Fruit fly (Drosophila melanogaster) whole organism, embryonic: ENCODE results near the gene Ice2.

Experiments
- Atf-2 ChIP-seq: fragments of 200-800 bp; sonication (Bioruptor generic); optimal IDR thresholded peaks from 2 replicates; lab custom pipeline; 2016; ENCODE audit warnings: missing biosample characterization, missing genetic modification characterization
- Awh ChIP-seq: fragments of 200-800 bp; sonication (Bioruptor generic); IDR thresholded peaks from 2 replicates; pipeline ENCODE4, ENCODE4 v1.3.6; 2022; ENCODE audit warnings: missing biosample characterization, missing genetic modification characterization
- BEAF-32 ChIP-seq: fragments of 200-800 bp; sonication (Bioruptor generic); optimal IDR thresholded peaks from 3 replicates; lab custom pipeline; 2017; ENCODE audit warnings: missing biosample characterization, missing genetic modification characterization, mild to moderate bottlenecking, moderate library complexity, missing genetic modification reagents
- CG10959 ChIP-seq: fragments of 200-800 bp; sonication (Bioruptor generic); IDR thresholded peaks from 2 replicates; pipeline ENCODE4 v1.3.6; 2022; ENCODE audit warnings: missing biosample characterization, missing genetic modification characterization
- CG11093 ChIP-seq: fragments of 200-800 bp; sonication (Bioruptor generic); IDR thresholded peaks from 3 replicates; pipeline ENCODE4 v1.3.6; 2022; ENCODE audit warnings: missing biosample characterization, missing genetic modification characterization
- CG11456 ChIP-seq: fragments of 200-800 bp; sonication (Bioruptor generic); IDR thresholded peaks from 3 replicates; pipeline ENCODE4 v1.3.6; 2022; ENCODE audit warnings: missing biosample characterization, missing genetic modification characterization
- CG11504 ChIP-seq: fragments of 200-800 bp; sonication (Bioruptor generic); optimal IDR thresholded peaks from 3 replicates; lab custom pipeline; 2019; ENCODE audit warnings: missing biosample characterization, mild to moderate bottlenecking, missing genetic modification characterization, moderate library complexity
- CG12155 ChIP-seq: fragments of 200-800 bp; sonication (Bioruptor generic); optimal IDR thresholded peaks from 3 replicates; lab custom pipeline; 2016; ENCODE audit warnings: missing biosample characterization, missing genetic modification characterization
- CG12219 ChIP-seq: fragments of 200-800 bp; sonication (Bioruptor generic); optimal IDR thresholded peaks from 3 replicates; lab custom pipeline; 2018; ENCODE audit warnings: missing biosample characterization, mild to moderate bottlenecking, missing genetic modification characterization
- CG13287 ChIP-seq: fragments of 200-800 bp; sonication (Bioruptor generic); IDR thresholded peaks from 2 replicates; pipeline ENCODE4 v1.3.6; 2022; ENCODE audit warnings: missing biosample characterization, missing genetic modification characterization; ENCODE audit not compliant: partially characterized antibody
- CG14710 ChIP-seq: fragments of 200-800 bp; sonication (Bioruptor generic); optimal IDR thresholded peaks from 3 replicates; lab custom pipeline; 2019; ENCODE audit warnings: missing biosample characterization, mild to moderate bottlenecking, missing genetic modification characterization, moderate library complexity
- CG15073 ChIP-seq: fragments of 200-800 bp; sonication (Bioruptor generic); optimal IDR thresholded peaks from 2 replicates; lab custom pipeline; 2016; ENCODE audit warnings: missing biosample characterization, missing genetic modification characterization
- CG16863 ChIP-seq: fragments of 200-800 bp; sonication (Bioruptor generic); optimal IDR thresholded peaks from 3 replicates; lab custom pipeline; 2016; ENCODE audit warnings: missing biosample characterization, missing genetic modification characterization
- CG17568 ChIP-seq: fragments of 200-800 bp; sonication (Bioruptor generic); optimal IDR thresholded peaks from 2 replicates; lab custom pipeline; 2018; ENCODE audit warnings: missing biosample characterization, mild to moderate bottlenecking, missing genetic modification characterization, moderate library complexity
- CG18764 ChIP-seq: fragments of 200-800 bp; sonication (Bioruptor generic); optimal IDR thresholded peaks from 3 replicates; lab custom pipeline; 2016; ENCODE audit warnings: missing biosample characterization, missing genetic modification characterization
- CG3847 ChIP-seq: fragments of 200-800 bp; sonication (Bioruptor generic); IDR thresholded peaks from 2 replicates; pipeline ENCODE4 v1.3.6; 2022; ENCODE audit warnings: missing biosample characterization, missing genetic modification characterization
- CG7839 ChIP-seq: fragments of 200-800 bp; sonication (Bioruptor generic); optimal IDR thresholded peaks from 3 replicates; lab custom pipeline; 2018; ENCODE audit warnings: missing biosample characterization, mild to moderate bottlenecking, missing genetic modification characterization, moderate library complexity
- CG8089 ChIP-seq: fragments of 200-800 bp; sonication (Bioruptor generic); optimal IDR thresholded peaks from 3 replicates; lab custom pipeline; 2016; ENCODE audit warnings: missing biosample characterization, missing genetic modification characterization
- CG9797 ChIP-seq: fragments of 200-800 bp; sonication (Bioruptor generic); optimal IDR thresholded peaks from 3 replicates; lab custom pipeline; 2018; ENCODE audit warnings: missing biosample characterization, mild to moderate bottlenecking, missing genetic modification characterization
- D ChIP-seq, 2 experiments: fragments of 200-800 bp in 1 of 2; fragments of >200 bp in 1 of 2; sonication (Bioruptor generic) in 1 of 2; optimal IDR thresholded peaks; 2 replicates in 1 of 2; 3 replicates in 1 of 2; lab custom pipeline; 2017; ENCODE audit warnings: mild to moderate bottlenecking in 1 of 2, missing biosample characterization in 1 of 2, missing genetic modification characterization in 1 of 2, missing genetic modification reagents in 1 of 2
- Doc3 ChIP-seq: fragments of 200-800 bp; sonication (Bioruptor generic); IDR thresholded peaks from 3 replicates; pipeline ENCODE4 v1.3.6; 2022; ENCODE audit warnings: missing biosample characterization, missing genetic modification characterization; ENCODE audit not compliant: partially characterized antibody
- Dp ChIP-seq: fragments of 200-800 bp; sonication (Bioruptor generic); optimal IDR thresholded peaks from 2 replicates; lab custom pipeline; 2018; ENCODE audit warnings: missing biosample characterization, mild to moderate bottlenecking, missing genetic modification characterization, moderate library complexity
- Dref ChIP-seq: fragments of 200-800 bp; sonication (Bioruptor generic); IDR thresholded peaks from 2 replicates; pipeline ENCODE4 v1.3.6; 2022; ENCODE audit warnings: missing biosample characterization, missing genetic modification characterization
- Ets65A ChIP-seq: fragments of 200-800 bp; sonication (Bioruptor generic); peaks from one replicate; lab custom pipeline; 2016; ENCODE audit warnings: missing biosample characterization, missing genetic modification characterization
- Ets97D ChIP-seq: fragments of 200-800 bp; sonication (Bioruptor generic); optimal IDR thresholded peaks from 3 replicates; lab custom pipeline; 2016; ENCODE audit warnings: missing biosample characterization, missing genetic modification characterization
- Gsc ChIP-seq: fragments of 200-800 bp; sonication (Bioruptor generic); IDR thresholded peaks from 2 replicates; pipeline ENCODE4 v1.3.6; 2022; ENCODE audit warnings: missing biosample characterization, missing genetic modification characterization
- Lim3 ChIP-seq: fragments of 200-800 bp; sonication (Bioruptor generic); IDR thresholded peaks from 2 replicates; pipeline ENCODE4 v1.3.6; 2022; ENCODE audit warnings: missing biosample characterization, missing genetic modification characterization
- Nf-YB ChIP-seq: fragments of 200-800 bp; sonication (Bioruptor generic); optimal IDR thresholded peaks from 3 replicates; lab custom pipeline; 2019; ENCODE audit warnings: missing biosample characterization, mild to moderate bottlenecking, missing genetic modification characterization, moderate library complexity
- NfI ChIP-seq: fragments of 200-800 bp; sonication (Bioruptor generic); optimal IDR thresholded peaks from 3 replicates; lab custom pipeline; 2018; ENCODE audit warnings: missing biosample characterization, mild to moderate bottlenecking, missing genetic modification characterization, moderate library complexity
- abd-A ChIP-seq: fragments of 200-800 bp; sonication (Bioruptor generic); optimal IDR thresholded peaks from 3 replicates; lab custom pipeline; 2019; ENCODE audit warnings: missing biosample characterization, mild to moderate bottlenecking, missing genetic modification characterization, moderate library complexity
- bcd ChIP-seq: fragments of 200-800 bp; sonication (Bioruptor generic); optimal IDR thresholded peaks from 2 replicates; lab custom pipeline; 2017; ENCODE audit warnings: missing biosample characterization, mild to moderate bottlenecking, missing genetic modification characterization
- btn ChIP-seq: fragments of 200-800 bp; sonication (Bioruptor generic); optimal IDR thresholded peaks from 2 replicates; lab custom pipeline; 2016; ENCODE audit warnings: missing biosample characterization, missing genetic modification characterization
- cg ChIP-seq: fragments of 200-800 bp; sonication (Bioruptor generic); optimal IDR thresholded peaks from 3 replicates; lab custom pipeline; 2019; ENCODE audit warnings: missing biosample characterization, mild to moderate bottlenecking, missing genetic modification characterization, moderate library complexity
- chn ChIP-seq: fragments of 200-800 bp; sonication (Bioruptor generic); optimal IDR thresholded peaks from 2 replicates; lab custom pipeline; 2016; ENCODE audit warnings: missing biosample characterization, missing genetic modification characterization
- ci ChIP-seq: fragments of 200-800 bp; sonication (Bioruptor generic); IDR thresholded peaks from 3 replicates; pipeline ENCODE4 v1.3.6; 2022; ENCODE audit warnings: missing biosample characterization, missing genetic modification characterization
- danr ChIP-seq: fragments of 200-800 bp; sonication (Bioruptor generic); IDR thresholded peaks from 2 replicates; pipeline ENCODE4 v1.3.6; 2022; ENCODE audit warnings: missing biosample characterization, missing genetic modification characterization
- dati ChIP-seq: fragments of 200-800 bp; sonication (Bioruptor generic); IDR thresholded peaks from 2 replicates; pipeline ENCODE4 v1.3.6; 2022; ENCODE audit warnings: missing biosample characterization, missing genetic modification characterization
- dm ChIP-seq: fragments of 200-800 bp; sonication (Bioruptor generic); optimal IDR thresholded peaks from 3 replicates; lab custom pipeline; 2016; ENCODE audit warnings: missing biosample characterization, missing genetic modification characterization
- dpn ChIP-seq, 2 experiments: fragments of 200-800 bp; sonication (Bioruptor generic); optimal IDR thresholded peaks; 3 replicates each; lab custom pipeline; 2016; ENCODE audit warnings: missing biosample characterization in 2 of 2, missing genetic modification characterization in 2 of 2
- knrl ChIP-seq: fragments of 200-800 bp; sonication (Bioruptor generic); IDR thresholded peaks from 3 replicates; pipeline ENCODE4 v1.3.6; 2022; ENCODE audit warnings: missing biosample characterization, missing genetic modification characterization; ENCODE audit not compliant: partially characterized antibody
- mam ChIP-seq: fragments of 200-800 bp; sonication (Bioruptor generic); optimal IDR thresholded peaks from 3 replicates; lab custom pipeline; 2016; ENCODE audit warnings: missing biosample characterization, missing genetic modification characterization
- onecut ChIP-seq: fragments of 200-800 bp; sonication (Bioruptor generic); IDR thresholded peaks from 2 replicates; pipeline ENCODE4 v1.3.6; 2022; ENCODE audit warnings: missing biosample characterization, missing genetic modification characterization
- pan ChIP-seq, 4 experiments: fragments of >200 bp in 3 of 4; fragments of 200-800 bp in 1 of 4; sonication (Bioruptor generic) in 1 of 4; optimal IDR thresholded peaks in 3 of 4; IDR thresholded peaks in 1 of 4; 2 replicates each; pipeline versions ENCODE4 v1.3.6 to Lab custom; 2017 to 2022; ENCODE audit warnings: missing biosample characterization in 2 of 4, missing genetic modification characterization in 2 of 4, mixed read lengths in 1 of 4
- scrt ChIP-seq: fragments of 200-800 bp; sonication (Bioruptor generic); optimal IDR thresholded peaks from 2 replicates; lab custom pipeline; 2018; ENCODE audit warnings: missing biosample characterization, mild to moderate bottlenecking, missing genetic modification characterization, moderate library complexity
- ssp ChIP-seq: fragments of 200-800 bp; sonication (Bioruptor generic); IDR thresholded peaks from 2 replicates; pipeline ENCODE4 v1.3.6; 2022; ENCODE audit warnings: missing biosample characterization, missing genetic modification characterization
- unc-4 ChIP-seq: fragments of 200-800 bp; sonication (Bioruptor generic); IDR thresholded peaks from 2 replicates; pipeline ENCODE4 v1.3.6; 2022; ENCODE audit warnings: missing biosample characterization, missing genetic modification characterization; ENCODE audit not compliant: partially characterized antibody
- vfl ChIP-seq: fragments of 200-800 bp; sonication (Bioruptor generic); optimal IDR thresholded peaks from 2 replicates; lab custom pipeline; 2016; ENCODE audit warnings: missing biosample characterization, missing genetic modification characterization
- wek ChIP-seq: fragments of 200-800 bp; sonication (Bioruptor generic); optimal IDR thresholded peaks from 3 replicates; lab custom pipeline; 2018; ENCODE audit warnings: missing biosample characterization, mild to moderate bottlenecking, missing genetic modification characterization, moderate library complexity

Gene Ice2

dm6 chr3R:21112742-21113465 lies 17.1 kb upstream of the Ice2 start (continued):
- peak; percentile 79 for TF ChIP-seq CG12155 (GFP tag; lab: Kevin White, UChicago)
- peak; percentile 73 for TF ChIP-seq CG18764 (GFP tag; lab: Kevin White, UChicago)
- peak; percentile 89 for TF ChIP-seq CG11456 (GFP tag; lab: Robert Waterston, UW)
- TF ChIP-seq vfl (GFP tag; lab: Kevin White, UChicago), result peak; percentile 78
- TF ChIP-seq dati (GFP tag; lab: Robert Waterston, UW), result peak; percentile 77
- peak; percentile 74 for TF ChIP-seq onecut (GFP tag; lab: Robert Waterston, UW)
- TF ChIP-seq Ets65A (GFP tag; lab: Kevin White, UChicago), result peak; percentile 98
- TF ChIP-seq Gsc (GFP tag; lab: Robert Waterston, UW), result 0 out of 2 replicates have a peak, but pooled peaks have one; percentile 24
- TF ChIP-seq Awh (GFP tag; lab: Robert Waterston, UW), result peak; percentile 89
- TF ChIP-seq Atf-2 (GFP tag; lab: Kevin White, UChicago), result peak; percentile 90
- peak; percentile 64 for TF ChIP-seq danr
- TF ChIP-seq wek, result peak; percentile 86
- peak; percentile 92 for TF ChIP-seq CG11504
- TF ChIP-seq CG17568 (GFP tag; lab: Kevin White, UChicago), result peak; percentile 90
- TF ChIP-seq mam (GFP tag; lab: Kevin White, UChicago), result peak; percentile 87
- TF ChIP-seq CG7839 (tag; lab: Kevin White, UChicago), result peak; percentile 89
- peak; percentile 78 for TF ChIP-seq bcd (GFP tag; lab: Kevin White, UChicago)
- 0 out of 2 replicates have a peak, but pooled peaks have one; percentile 19 for TF ChIP-seq Lim3 (GFP tag; lab: Robert Waterston, UW)
- TF ChIP-seq chn (GFP tag; lab: Kevin White, UChicago), result peak; percentile 80
- no peak for TF ChIP-seq D (optimal IDR thresholded peaks at IDR 0.05; lab: Kevin White, UChicago)
- peak; percentile 60 for TF ChIP-seq D (GFP tag; optimal IDR thresholded peaks at IDR 0.05; lab: Kevin White, UChicago)
- TF ChIP-seq Nf-YB, result peak; percentile 70
- TF ChIP-seq dpn (GFP tag; optimal IDR thresholded peaks at IDR 0.05; lab: Kevin White, UChicago), result peak; percentile 90
- no peak for TF ChIP-seq Doc3 (GFP tag; lab: Robert Waterston, UW)
- TF ChIP-seq CG8089 (GFP tag; lab: Kevin White, UChicago), result peak; percentile 85
- no peak for TF ChIP-seq CG15073
- peak; percentile 87 for TF ChIP-seq btn
- TF ChIP-seq CG11093 (GFP tag; lab: Robert Waterston, UW), result peak; percentile 68; the same call in 2 of the 3 replicates
- TF ChIP-seq scrt, result peak; percentile 84
- TF ChIP-seq, all 482 proteins: peak for 402

- TF ChIP-seq dm (GFP tag; lab: Kevin White, UChicago) (peak; percentile 96), CG9797 (GFP tag; lab: Kevin White, UChicago) (peak; percentile 87), Dref (GFP tag; lab: Robert Waterston, UW) (peak; percentile 44), Ets97D (GFP tag; lab: Kevin White, UChicago) (peak; percentile 58), CG3847 (GFP tag; lab: Robert Waterston, UW) (peak; percentile 53; the same call in 1 of the 2 replicates), Dp (peak; percentile 84), CG11456 (GFP tag; lab: Robert Waterston, UW) (no peak), ci (GFP tag; lab: Robert Waterston, UW) (peak; percentile 30; the same call in 1 of the 3 replicates), pan (optimal IDR thresholded peaks at IDR 0.05; lab: Kevin White, UChicago) (no peak), pan (GFP tag; optimal IDR thresholded peaks at IDR 0.05 in 1 of 2, IDR thresholded peaks at IDR 0.05 in 1 of 2) (no peak), ssp (GFP tag; lab: Robert Waterston, UW) (peak; percentile 46), CG14710 (tag; lab: Kevin White, UChicago) (peak; percentile 42), NfI (GFP tag; lab: Kevin White, UChicago) (no peak), CG13287 (GFP tag; lab: Robert Waterston, UW) (peak; percentile 64), CG18764 (GFP tag; lab: Kevin White, UChicago) (no peak), knrl (peak; percentile 44; the same call in 1 of the 3 replicates), CG12219 (GFP tag; lab: Kevin White, UChicago) (no peak), cg (GFP tag; lab: Kevin White, UChicago) (no peak), CG16863 (GFP tag; lab: Kevin White, UChicago) (no peak), CG10959 (no peak), BEAF-32 (GFP tag; lab: Kevin White, UChicago) (peak; percentile 39), abd-A (no peak), unc-4 (GFP tag; lab: Robert Waterston, UW) (peak; percentile 35; the same call in 1 of the 2 replicates)
Measured at dm6 chr3R:21116057-21116456, 14.0 kb upstream of the Ice2 start, which contains the start of gene ppan. TSS of gene ppan (plus strand) at chr3R:21116254.
